Worm (Caenorhabditis elegans): ENCODE data around the gene M110.9.

Gene M110.9

ce11 chrII:8230976-8231375, at the start of gene M110.9:
TSS of gene M110.9 (plus strand) at chrII:8231276.
- no peak for TF ChIP-seq unc-62 (GFP tag; optimal IDR thresholded peaks at IDR 0.05)

- TF ChIP-seq unc-62 (GFP tag; optimal IDR thresholded peaks at IDR 0.05): no peak
Measured at ce11 chrII:8181437-8181836, 49.6 kb upstream of the M110.9 start, which contains the start of gene dylt-3. TSS of gene dylt-3 (plus strand) at chrII:8181737.

ce11 chrII:8185016-8185493, 46.0 kb upstream of the M110.9 start, which contains the start of the genes mig-5 and cct-1:
TSS of gene mig-5 (minus strand) at chrII:8185023.
TSS of gene cct-1 (plus strand) at chrII:8185443.
- TF ChIP-seq unc-62 (GFP tag; optimal IDR thresholded peaks at IDR 0.05): no peak

ce11 chrII:8187516-8187915, 43.6 kb upstream of the M110.9 start:
- TF ChIP-seq unc-62 (GFP tag; optimal IDR thresholded peaks at IDR 0.05): no peak

ce11 chrII:8190455-8190854, 40.6 kb upstream of the M110.9 start, which contains the start of gene T05C12.8:
TSS of gene T05C12.8 (minus strand) at chrII:8190555.
- TF ChIP-seq unc-62 (GFP tag; optimal IDR thresholded peaks at IDR 0.05): no peak

DNA sequence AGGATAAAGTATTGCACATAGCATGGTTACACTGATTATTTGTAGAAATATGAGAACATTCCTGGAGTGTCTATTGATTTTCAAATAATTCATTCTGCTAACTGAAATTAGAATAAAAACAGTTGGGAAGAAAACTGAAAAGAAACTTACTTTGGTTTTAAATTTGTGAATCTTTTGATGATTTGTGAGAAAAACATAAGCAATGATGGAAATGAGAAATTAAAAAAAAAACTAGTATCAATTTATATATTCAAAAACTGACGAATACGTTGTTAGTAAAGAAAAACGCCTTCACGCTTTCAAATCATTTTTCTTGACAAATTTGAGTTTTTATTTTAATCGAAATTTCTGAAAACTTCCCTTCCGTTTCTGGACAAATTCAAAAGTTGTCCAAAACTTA, 38.0 kb upstream of the M110.9 start, which contains the start of gene T05C12.9:
Gene T05C12.9 (minus strand): TSS at position 101 of the 400 bp plus-strand sequence.
- no peak for TF ChIP-seq unc-62 (GFP tag; optimal IDR thresholded peaks at IDR 0.05)

DNA sequence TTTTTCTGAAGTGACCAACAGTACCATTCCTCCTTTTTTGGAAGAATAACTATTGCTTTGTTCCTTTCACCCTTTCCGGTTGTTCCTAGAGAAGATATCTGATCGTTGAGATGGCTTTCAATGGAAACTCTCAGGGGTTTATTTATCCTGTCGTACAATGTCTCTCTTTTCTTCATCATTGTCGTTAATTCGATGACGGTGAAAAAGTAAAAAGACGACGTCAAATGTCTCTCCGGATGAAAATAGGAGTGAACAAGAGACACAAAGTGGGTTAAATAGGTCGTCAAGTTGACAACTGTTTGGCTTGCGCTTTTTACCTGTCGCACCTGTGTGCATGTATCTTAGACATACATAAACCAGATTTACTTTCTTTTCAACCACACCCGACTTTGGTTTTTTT, 37.2 kb upstream of the M110.9 start:
- TF ChIP-seq unc-62 (GFP tag; optimal IDR thresholded peaks at IDR 0.05): no peak

ce11 chrII:8198503-8198902, 32.6 kb upstream of the M110.9 start, which contains the start of gene qua-1:
TSS of gene qua-1 (plus strand) at chrII:8198803.
- TF ChIP-seq unc-62 (GFP tag; optimal IDR thresholded peaks at IDR 0.05): no peak

- TF ChIP-seq unc-62 (GFP tag; optimal IDR thresholded peaks at IDR 0.05): no peak
Measured at ce11 chrII:8199803-8200202, 31.3 kb upstream of the M110.9 start.

- no peak for TF ChIP-seq unc-62 (GFP tag; optimal IDR thresholded peaks at IDR 0.05)
Measured at ce11 chrII:8204039-8204438, 27.0 kb upstream of the M110.9 start, which contains the start of gene col-76. TSS of gene col-76 (plus strand) at chrII:8204339.

DNA sequence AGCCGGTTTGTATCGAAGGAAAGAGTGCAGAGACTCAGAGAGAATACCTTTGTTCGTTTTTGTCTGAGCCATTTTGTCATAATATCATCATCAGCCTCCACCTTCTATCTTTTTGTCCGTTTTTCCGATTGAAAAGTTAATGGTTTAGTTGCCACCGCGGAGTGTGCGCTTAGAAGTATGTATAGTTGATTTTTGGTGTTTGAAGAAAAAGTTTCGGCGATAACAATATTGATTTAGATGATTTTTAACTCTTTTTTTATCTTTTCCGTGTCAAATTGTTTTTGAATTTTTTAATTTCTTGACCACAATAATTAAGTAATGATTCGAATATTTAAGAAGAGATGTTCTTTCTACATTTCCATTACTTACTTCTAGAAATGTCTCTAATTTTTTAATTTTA, 25.5 kb upstream of the M110.9 start:
- no peak for TF ChIP-seq unc-62 (GFP tag; optimal IDR thresholded peaks at IDR 0.05)

ce11 chrII:8209476-8209875, 21.6 kb upstream of the M110.9 start, which contains the start of gene M110.8:
TSS of gene M110.8 (minus strand) at chrII:8209576.
- TF ChIP-seq unc-62 (GFP tag; optimal IDR thresholded peaks at IDR 0.05): no peak

- TF ChIP-seq unc-62 (GFP tag; optimal IDR thresholded peaks at IDR 0.05): no peak
Measured at ce11 chrII:8212680-8213079, 18.4 kb upstream of the M110.9 start, which contains the start of gene twk-3. TSS of gene twk-3 (minus strand) at chrII:8212780.

ce11 chrII:8214367-8214766, 16.7 kb upstream of the M110.9 start, which contains the start of gene M110.10:
TSS of gene M110.10 (minus strand) at chrII:8214467.
- no peak for TF ChIP-seq unc-62 (GFP tag; optimal IDR thresholded peaks at IDR 0.05)

- TF ChIP-seq unc-62 (GFP tag; optimal IDR thresholded peaks at IDR 0.05): no peak
Measured at ce11 chrII:8216433-8216832, 14.6 kb upstream of the M110.9 start, which contains the start of gene M110.3. TSS of gene M110.3 (minus strand) at chrII:8216616.

DNA sequence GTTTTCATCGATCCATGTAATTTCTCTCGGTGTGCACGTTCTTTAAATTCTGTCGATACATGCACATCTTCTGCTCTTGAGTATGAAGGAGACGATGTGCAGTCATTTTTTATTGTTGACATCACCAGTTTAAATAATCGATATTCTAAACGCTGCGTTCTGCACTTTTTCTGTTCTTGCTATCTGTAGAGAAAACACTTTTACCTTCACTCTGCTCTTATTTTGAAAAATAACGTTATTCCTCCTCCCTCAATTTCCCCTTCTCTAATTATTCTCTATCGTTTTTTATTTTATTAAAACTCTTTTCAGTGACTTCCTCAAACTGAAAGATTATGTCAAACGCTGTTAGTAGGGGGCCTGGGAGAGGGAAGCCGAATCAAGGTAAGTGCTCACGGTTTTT, 14.2 kb upstream of the M110.9 start, which contains the start of gene ifg-1:
Gene ifg-1 (plus strand): TSS at position 301 of the 400 bp plus-strand sequence.
- TF ChIP-seq unc-62 (GFP tag; optimal IDR thresholded peaks at IDR 0.05): no peak

DNA sequence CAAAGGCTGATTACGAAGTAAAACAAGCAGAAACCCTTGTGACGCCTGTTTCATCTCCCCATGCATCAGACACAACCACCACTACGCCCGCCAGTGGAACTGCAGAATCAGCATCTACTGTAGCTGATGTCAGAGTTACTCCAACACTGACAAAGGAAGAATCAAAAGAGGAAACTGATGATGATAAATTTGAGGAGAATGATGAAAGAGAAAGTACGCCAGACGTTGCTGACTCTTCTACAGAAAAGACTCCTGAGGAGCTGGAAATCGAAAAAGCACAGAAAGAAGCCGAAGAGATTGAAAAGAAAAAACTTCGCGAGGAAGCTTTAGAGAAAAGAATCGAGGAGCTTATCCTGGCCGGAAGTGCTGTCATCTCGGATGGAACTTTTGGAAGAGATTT, 12.8 kb upstream of the M110.9 start:
- TF ChIP-seq unc-62 (GFP tag; optimal IDR thresholded peaks at IDR 0.05): no peak

All from whole organism, dauer.